Fruit fly (Drosophila melanogaster) whole organism, prepupa: Measurements from ENCODE around the gene CG14230.
A peak's percentile ranks its signal among the peaks of the same experiment; 100 is the strongest.

Source experiments
- Blimp-1 ChIP-seq: fragments of 200-800 bp; sonication (Bioruptor generic); optimal IDR thresholded peaks from 3 replicates; lab custom pipeline; 2017; ENCODE audit warnings: missing biosample characterization, missing genetic modification characterization, mild to moderate bottlenecking, moderate library complexity, missing genetic modification reagents
- CG10631 ChIP-seq: fragments of 200-800 bp; sonication (Bioruptor generic); optimal IDR thresholded peaks from 2 replicates; lab custom pipeline; 2016; ENCODE audit warnings: missing biosample characterization, missing genetic modification characterization
- CG11294 ChIP-seq: fragments of 200-800 bp; sonication (Bioruptor generic); IDR thresholded peaks from 2 replicates; pipeline ENCODE4 v1.3.6; 2022; ENCODE audit warnings: missing biosample characterization, missing genetic modification characterization
- CG11762 ChIP-seq: fragments of 200-800 bp; sonication (Bioruptor generic); optimal IDR thresholded peaks from 3 replicates; lab custom pipeline; 2016; ENCODE audit warnings: missing biosample characterization, missing genetic modification characterization; ENCODE audit not compliant: insufficient read depth
- CG11902 ChIP-seq: fragments of 200-800 bp; sonication (Bioruptor generic); optimal IDR thresholded peaks from 3 replicates; lab custom pipeline; 2016; ENCODE audit warnings: missing biosample characterization, missing genetic modification characterization
- CG15336 ChIP-seq: fragments of 200-800 bp; sonication (Bioruptor generic); IDR thresholded peaks from 2 replicates; pipeline ENCODE4 v1.3.6; 2022; ENCODE audit warnings: missing biosample characterization, missing genetic modification characterization
- CG16779 ChIP-seq: fragments of 200-800 bp; sonication (Bioruptor generic); optimal IDR thresholded peaks from 3 replicates; lab custom pipeline; 2017; ENCODE audit warnings: missing biosample characterization, mild to moderate bottlenecking, missing genetic modification characterization
- CG3032 ChIP-seq: fragments of 200-800 bp; optimal IDR thresholded peaks from 2 replicates; lab custom pipeline; 2019; ENCODE audit warnings: missing biosample characterization, mild to moderate bottlenecking, missing genetic modification characterization, moderate library complexity
- CG31627 ChIP-seq: fragments of 200-800 bp; sonication (Bioruptor generic); optimal IDR thresholded peaks from 3 replicates; lab custom pipeline; 2016; ENCODE audit warnings: missing biosample characterization, missing genetic modification characterization
- CG34406 ChIP-seq: fragments of 200-800 bp; sonication (Bioruptor generic); optimal IDR thresholded peaks from 3 replicates; lab custom pipeline; 2016; ENCODE audit warnings: missing biosample characterization, missing genetic modification characterization
- CG3919 ChIP-seq: fragments of 200-800 bp; sonication (Bioruptor generic); optimal IDR thresholded peaks from 3 replicates; lab custom pipeline; 2016; ENCODE audit warnings: missing biosample characterization, missing genetic modification characterization
- CG4318 ChIP-seq: fragments of 200-800 bp; sonication (Bioruptor generic); optimal IDR thresholded peaks from 3 replicates; lab custom pipeline; 2017; ENCODE audit warnings: missing biosample characterization, mild to moderate bottlenecking, missing genetic modification characterization
- CG6163 ChIP-seq: fragments of 200-800 bp; sonication (Bioruptor generic); IDR thresholded peaks from 3 replicates; pipeline ENCODE4 v1.3.6; 2022; ENCODE audit warnings: missing biosample characterization, missing genetic modification characterization
- CG6276 ChIP-seq: fragments of 200-800 bp; sonication (Bioruptor generic); optimal IDR thresholded peaks from 2 replicates; lab custom pipeline; 2017; ENCODE audit warnings: missing biosample characterization, mild to moderate bottlenecking, missing genetic modification characterization
- CG6808 ChIP-seq: fragments of 200-800 bp; sonication (Bioruptor generic); optimal IDR thresholded peaks from 3 replicates; lab custom pipeline; 2017; ENCODE audit warnings: missing biosample characterization, missing genetic modification characterization, mild to moderate bottlenecking, moderate library complexity, missing genetic modification reagents
- CG6854 ChIP-seq: fragments of 200-800 bp; sonication (Bioruptor generic); optimal IDR thresholded peaks from 2 replicates; lab custom pipeline; 2017; ENCODE audit warnings: missing biosample characterization, mild to moderate bottlenecking, missing genetic modification characterization
- CG7368 ChIP-seq: fragments of 200-800 bp; sonication (Bioruptor generic); optimal IDR thresholded peaks from 3 replicates; lab custom pipeline; 2016; ENCODE audit warnings: missing biosample characterization, missing genetic modification characterization
- CG8119 ChIP-seq: fragments of 200-800 bp; sonication (Bioruptor generic); IDR thresholded peaks from 3 replicates; pipeline ENCODE4 v1.3.6; 2022; ENCODE audit warnings: missing biosample characterization, missing genetic modification characterization
- CG8632 ChIP-seq: fragments of 200-800 bp; sonication (Bioruptor generic); optimal IDR thresholded peaks from 3 replicates; lab custom pipeline; 2016; ENCODE audit warnings: missing biosample characterization, missing genetic modification characterization
- CG9139 ChIP-seq: fragments of 200-800 bp; sonication (Bioruptor generic); optimal IDR thresholded peaks from 3 replicates; lab custom pipeline; 2017; ENCODE audit warnings: missing biosample characterization, mild to moderate bottlenecking, missing genetic modification characterization
- Eip78C ChIP-seq: fragments of 200-800 bp; sonication (Bioruptor generic); peaks from one replicate; lab custom pipeline; 2016; ENCODE audit warnings: missing biosample characterization, missing genetic modification characterization
- Eip93F ChIP-seq: fragments of 200-800 bp; sonication (Bioruptor generic); optimal IDR thresholded peaks from 2 replicates; lab custom pipeline; 2016; ENCODE audit warnings: missing biosample characterization, mild to moderate bottlenecking, missing genetic modification characterization
- Ets21C ChIP-seq: fragments of 200-800 bp; sonication (Bioruptor generic); optimal IDR thresholded peaks from 3 replicates; lab custom pipeline; 2016; ENCODE audit warnings: missing biosample characterization, missing genetic modification characterization
- Ets96B ChIP-seq: fragments of 200-800 bp; optimal IDR thresholded peaks from 2 replicates; lab custom pipeline; 2019; ENCODE audit warnings: missing biosample characterization, mild to moderate bottlenecking, missing genetic modification characterization, moderate library complexity
- Hr39 ChIP-seq: fragments of 200-800 bp; sonication (Bioruptor generic); optimal IDR thresholded peaks from 2 replicates; lab custom pipeline; 2016; ENCODE audit warnings: missing biosample characterization, missing genetic modification characterization
- Hr4 ChIP-seq: fragments of 200-800 bp; sonication (Bioruptor generic); optimal IDR thresholded peaks from 3 replicates; lab custom pipeline; 2016; ENCODE audit warnings: missing biosample characterization, missing genetic modification characterization
- Lpt ChIP-seq: fragments of 200-800 bp; sonication (Bioruptor generic); optimal IDR thresholded peaks from 3 replicates; lab custom pipeline; 2016; ENCODE audit warnings: missing biosample characterization, missing genetic modification characterization
- Met ChIP-seq: fragments of 200-800 bp; sonication (Bioruptor generic); optimal IDR thresholded peaks from 3 replicates; lab custom pipeline; 2016; ENCODE audit warnings: missing biosample characterization, missing genetic modification characterization
- Smox ChIP-seq: fragments of 200-800 bp; sonication (Bioruptor generic); optimal IDR thresholded peaks from 3 replicates; lab custom pipeline; 2016; ENCODE audit warnings: missing biosample characterization, missing genetic modification characterization
- Sox102F ChIP-seq: fragments of 200-800 bp; sonication (Bioruptor generic); optimal IDR thresholded peaks from 2 replicates; lab custom pipeline; 2016; ENCODE audit warnings: missing biosample characterization, mild to moderate bottlenecking, missing genetic modification characterization
- Sox14 ChIP-seq: fragments of 200-800 bp; sonication (Bioruptor generic); optimal IDR thresholded peaks from 3 replicates; lab custom pipeline; 2016; ENCODE audit warnings: missing biosample characterization, missing genetic modification characterization
- acj6 ChIP-seq: fragments of 200-800 bp; sonication (Bioruptor generic); optimal IDR thresholded peaks from 3 replicates; lab custom pipeline; 2016; ENCODE audit warnings: missing biosample characterization, missing genetic modification characterization
- cyc ChIP-seq: fragments of 200-800 bp; sonication (Bioruptor generic); optimal IDR thresholded peaks from 3 replicates; lab custom pipeline; 2016; ENCODE audit warnings: missing biosample characterization, missing genetic modification characterization
- dac ChIP-seq: fragments of 200-800 bp; sonication (Bioruptor generic); optimal IDR thresholded peaks from 2 replicates; lab custom pipeline; 2017; ENCODE audit warnings: missing biosample characterization, mild to moderate bottlenecking, missing genetic modification characterization
- esn ChIP-seq: fragments of 200-800 bp; sonication (Bioruptor generic); optimal IDR thresholded peaks from 2 replicates; lab custom pipeline; 2016; ENCODE audit warnings: missing biosample characterization, mild to moderate bottlenecking, missing genetic modification characterization, moderate library complexity
- fd59A ChIP-seq: fragments of 200-800 bp; sonication (Bioruptor generic); optimal IDR thresholded peaks from 2 replicates; lab custom pipeline; 2017; ENCODE audit warnings: missing biosample characterization, mild to moderate bottlenecking, missing genetic modification characterization, missing genetic modification reagents
- fd85E ChIP-seq: fragments of 200-800 bp; sonication (Bioruptor generic); optimal IDR thresholded peaks from 3 replicates; lab custom pipeline; 2016; ENCODE audit warnings: missing biosample characterization, missing genetic modification characterization
- fkh ChIP-seq: fragments of 200-800 bp; sonication (Bioruptor generic); optimal IDR thresholded peaks from 3 replicates; lab custom pipeline; 2017; ENCODE audit warnings: missing biosample characterization, mild to moderate bottlenecking, missing genetic modification characterization, moderate library complexity
- lz ChIP-seq: fragments of 200-800 bp; sonication (Bioruptor generic); optimal IDR thresholded peaks from 3 replicates; lab custom pipeline; 2016; ENCODE audit warnings: missing biosample characterization, missing genetic modification characterization
- net ChIP-seq: fragments of 200-800 bp; sonication (Bioruptor generic); optimal IDR thresholded peaks from 3 replicates; lab custom pipeline; 2016; ENCODE audit warnings: missing biosample characterization, missing genetic modification characterization
- pdm3 ChIP-seq: fragments of 200-800 bp; sonication (Bioruptor generic); optimal IDR thresholded peaks from 3 replicates; lab custom pipeline; 2016; ENCODE audit warnings: missing biosample characterization, missing genetic modification characterization
- salr ChIP-seq, 2 experiments: fragments of 200-800 bp; sonication (Bioruptor generic); optimal IDR thresholded peaks; 3 replicates each; lab custom pipeline; 2016 to 2018; ENCODE audit warnings: missing biosample characterization in 2 of 2, missing genetic modification characterization in 2 of 2, mild to moderate bottlenecking in 1 of 2
- spab ChIP-seq: fragments of 200-800 bp; sonication (Bioruptor generic); optimal IDR thresholded peaks from 2 replicates; lab custom pipeline; 2017; ENCODE audit warnings: missing biosample characterization, mild to moderate bottlenecking, missing genetic modification characterization, missing genetic modification reagents
- ss ChIP-seq, 2 experiments: fragments of 200-800 bp; sonication (Bioruptor generic); optimal IDR thresholded peaks; 2 replicates in 1 of 2; 3 replicates in 1 of 2; lab custom pipeline; 2017 to 2018; ENCODE audit warnings: mild to moderate bottlenecking in 2 of 2, missing biosample characterization in 2 of 2, missing genetic modification characterization in 2 of 2, moderate library complexity in 1 of 2
- svp ChIP-seq: fragments of 200-800 bp; sonication (Bioruptor generic); peaks from one replicate; lab custom pipeline; 2016; ENCODE audit warnings: missing biosample characterization, missing genetic modification characterization
- topi ChIP-seq: fragments of 200-800 bp; sonication (Bioruptor generic); optimal IDR thresholded peaks from 3 replicates; lab custom pipeline; 2016; ENCODE audit warnings: missing biosample characterization, missing genetic modification characterization

The CG14230 gene

DNA sequence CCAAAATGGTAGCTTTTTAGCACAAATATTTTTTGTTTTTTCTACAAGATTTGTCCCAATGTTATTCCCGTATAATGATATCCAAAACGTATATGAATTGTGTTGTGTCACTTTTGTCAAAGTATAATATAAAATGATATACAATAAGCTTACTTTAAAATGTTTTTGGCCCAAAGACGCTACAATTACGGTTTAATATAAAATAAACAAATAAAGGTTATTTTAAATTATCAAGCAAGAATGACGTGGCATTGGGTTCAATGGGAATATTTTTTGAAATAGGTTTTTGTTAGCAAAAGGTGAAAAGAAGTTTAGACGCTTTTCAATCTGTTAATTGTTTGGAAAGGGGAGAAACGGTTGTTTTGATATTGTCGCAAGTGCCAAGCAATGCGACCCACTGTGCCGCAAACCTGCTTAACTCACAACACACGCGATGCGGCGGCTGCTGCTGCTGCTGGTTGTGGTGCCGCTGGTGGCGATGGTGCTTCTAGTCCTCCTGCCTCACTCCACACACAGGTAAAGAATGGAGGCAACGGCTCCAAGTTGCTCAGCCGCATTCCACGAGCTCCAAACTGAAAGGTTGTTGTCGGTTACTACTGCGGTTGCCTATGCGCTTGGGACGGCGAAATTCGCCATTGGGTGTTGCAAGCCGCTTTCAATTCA, 40.6 kb upstream of the CG14230 start (continued):
- no peak for TF ChIP-seq acj6 (GFP tag; lab: Kevin White, UChicago)
- peak; percentile 44 for TF ChIP-seq CG34406 (GFP tag; lab: Kevin White, UChicago)
- no peak for TF ChIP-seq CG16779 (tag; lab: Kevin White, UChicago)
- peak; percentile 34 for TF ChIP-seq spab (GFP tag; lab: Kevin White, UChicago)
- no peak for TF ChIP-seq CG6854 (GFP tag; lab: Kevin White, UChicago)
- TF ChIP-seq Smox (GFP tag; lab: Kevin White, UChicago) = peak; percentile 71
- TF ChIP-seq CG7368 (GFP tag; lab: Kevin White, UChicago) = peak; percentile 9
- peak; percentile 69 for TF ChIP-seq CG6808 (GFP tag; lab: Kevin White, UChicago)
- TF ChIP-seq CG8632 (GFP tag; lab: Kevin White, UChicago) = no peak
- TF ChIP-seq CG9139 (GFP tag; lab: Kevin White, UChicago) = peak; percentile 4

DNA sequence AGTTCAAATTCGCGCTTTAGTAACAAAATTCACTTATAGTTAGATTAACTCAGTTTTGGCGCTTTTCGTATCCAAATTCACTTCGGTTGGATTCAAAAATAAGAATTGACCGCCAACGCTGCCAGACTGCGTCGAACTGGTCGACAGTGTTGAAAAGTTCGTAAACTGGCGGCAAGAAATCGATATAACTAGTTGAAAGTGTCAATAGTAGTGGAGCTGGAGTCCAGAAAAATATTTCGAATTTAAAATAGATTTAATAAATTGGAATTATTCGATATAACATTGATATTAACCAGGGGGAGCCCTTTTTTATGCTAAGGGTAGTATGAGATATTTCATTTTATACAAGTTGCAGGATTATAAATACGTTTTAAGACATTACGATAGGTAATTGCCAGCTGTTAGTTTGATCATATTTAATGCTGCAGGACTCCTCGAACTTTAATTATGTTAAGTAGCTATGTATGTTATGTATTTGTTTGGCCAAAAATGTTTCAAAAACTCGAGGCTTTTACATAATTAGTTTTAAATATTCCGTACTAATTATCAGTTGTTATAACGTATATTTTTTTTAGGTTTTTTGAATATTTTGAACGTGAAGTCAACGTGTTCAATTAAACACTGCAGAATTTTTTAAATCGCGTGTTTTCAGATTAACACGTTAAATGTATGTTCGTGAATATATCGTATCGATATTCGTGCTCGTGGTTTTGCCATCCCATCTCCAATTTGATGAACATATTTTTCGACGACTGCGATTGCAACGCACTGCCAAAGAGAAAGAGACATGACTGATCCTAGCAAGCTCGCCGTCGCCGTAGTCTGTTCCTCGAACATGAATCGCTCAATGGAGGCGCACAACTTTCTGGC, 39.9 kb upstream of the CG14230 start, which contains the start of the genes CG14223 and Ssu72:
Gene CG14223 (minus strand): TSS at position 113 of the 870 bp plus-strand sequence.
Gene Ssu72 (plus strand): TSS at position 703 of the 870 bp plus-strand sequence.
- TF ChIP-seq fd59A (GFP tag; lab: Kevin White, UChicago) (no peak), CG3919 (GFP tag; lab: Kevin White, UChicago) (no peak), Hr4 (GFP tag; lab: Kevin White, UChicago) (peak; percentile 4), CG10631 (GFP tag; lab: Kevin White, UChicago) (peak; percentile 15), pdm3 (no peak), esn (GFP tag; lab: Kevin White, UChicago) (peak; percentile 22), salr (GFP tag; optimal IDR thresholded peaks at IDR 0.05; lab: Kevin White, UChicago) (peak in 1 of 2 experiments; percentile 19), ss (GFP tag; optimal IDR thresholded peaks at IDR 0.05; lab: Kevin White, UChicago) (no peak), CG7368 (GFP tag; lab: Kevin White, UChicago) (no peak), Lpt (GFP tag; lab: Kevin White, UChicago) (no peak), CG3032 (tag; lab: Kevin White, UChicago) (no peak), CG6163 (GFP tag; lab: Robert Waterston, UW) (no peak), topi (GFP tag; lab: Kevin White, UChicago) (peak; percentile 9), Sox102F (GFP tag; lab: Kevin White, UChicago) (no peak), dac (GFP tag; lab: Kevin White, UChicago) (no peak), acj6 (GFP tag; lab: Kevin White, UChicago) (peak; percentile 14), Eip78C (GFP tag; lab: Kevin White, UChicago) (peak; percentile 32), fkh (GFP tag; lab: Kevin White, UChicago) (no peak), CG11294 (GFP tag; lab: Robert Waterston, UW) (no peak), lz (no peak), CG4318 (GFP tag; lab: Kevin White, UChicago) (no peak), Sox14 (GFP tag; lab: Kevin White, UChicago) (no peak), svp (GFP tag; lab: Kevin White, UChicago) (no peak), net (no peak), fd85E (GFP tag; lab: Kevin White, UChicago) (no peak), CG6276 (GFP tag; lab: Kevin White, UChicago) (no peak), CG31627 (no peak), CG8119 (GFP tag; lab: Robert Waterston, UW) (no peak), CG15336 (GFP tag; lab: Robert Waterston, UW) (no peak), Hr39 (GFP tag; lab: Kevin White, UChicago) (no peak), Blimp-1 (GFP tag; lab: Kevin White, UChicago) (no peak), Eip93F (GFP tag; lab: Kevin White, UChicago) (no peak), cyc (GFP tag; lab: Kevin White, UChicago) (no peak), Ets21C (GFP tag; lab: Kevin White, UChicago) (no peak), CG11762 (no peak), CG11902 (GFP tag; lab: Kevin White, UChicago) (no peak), CG16779 (tag; lab: Kevin White, UChicago) (no peak), Ets96B (tag; lab: Kevin White, UChicago) (no peak), CG8632 (GFP tag; lab: Kevin White, UChicago) (no peak), Met (GFP tag; lab: Kevin White, UChicago) (peak; percentile 32)
